Fruit fly (Drosophila melanogaster): ENCODE measurements around the gene CG15812.

CG15812 gene

dm6 chr3L:3197464-3197863 lies 37.7 kb downstream of the CG15812 start, which contains the start of gene CG14966 (continued):
- TF ChIP-seq dm (GFP tag; optimal IDR thresholded peaks at IDR 0.05) (no peak), run (tag; optimal IDR thresholded peaks at IDR 0.05) (no peak), vvl (GFP tag; IDR thresholded peaks at IDR 0.05) (peak; percentile 40; the same call in 1 of the 2 replicates), Neu2 (GFP tag; optimal IDR thresholded peaks at IDR 0.05; ENCODE audit: borderline replicate concordance) (no peak), Ptx1 (GFP tag; IDR thresholded peaks at IDR 0.05) (peak; percentile 23; the same call in 1 of the 2 replicates), CG10366 (GFP tag; IDR thresholded peaks at IDR 0.05) (no peak), sim (GFP tag; IDR thresholded peaks at IDR 0.05) (no peak), CG10274 (GFP tag; optimal IDR thresholded peaks at IDR 0.05) (no peak), odd (GFP tag; optimal IDR thresholded peaks at IDR 0.05) (no peak), Fer2 (tag; optimal IDR thresholded peaks at IDR 0.05) (no peak), fd102C (GFP tag; optimal IDR thresholded peaks at IDR 0.05) (no peak), sd (tag; optimal IDR thresholded peaks at IDR 0.05) (peak; percentile 82), sc (optimal IDR thresholded peaks at IDR 0.05) (no peak), sc (GFP tag; optimal IDR thresholded peaks at IDR 0.05) (no peak), CG13894 (tag; optimal IDR thresholded peaks at IDR 0.05) (peak; percentile 58), Elba2 (GFP tag; optimal IDR thresholded peaks at IDR 0.05) (no peak), CG17186 (GFP tag; optimal IDR thresholded peaks at IDR 0.05) (no peak), CG15696 (tag; optimal IDR thresholded peaks at IDR 0.05) (no peak), sqz (GFP tag; optimal IDR thresholded peaks at IDR 0.05) (no peak), CG2129 (GFP tag; IDR thresholded peaks at IDR 0.05; ENCODE audit: partially characterized antibody) (peak; percentile 80), CG10462 (GFP tag; optimal IDR thresholded peaks at IDR 0.05) (no peak), CG1233 (GFP tag; optimal IDR thresholded peaks at IDR 0.05) (no peak), Myb (GFP tag; optimal IDR thresholded peaks at IDR 0.05) (peak; percentile 95), CG12155 (GFP tag; optimal IDR thresholded peaks at IDR 0.05) (peak; percentile 32), CG8089 (GFP tag; optimal IDR thresholded peaks at IDR 0.05) (no peak), CG14860 (GFP tag; IDR thresholded peaks at IDR 0.05; ENCODE audit: partially characterized antibody) (peak; percentile 73), kni (GFP tag; optimal IDR thresholded peaks at IDR 0.05) (peak; percentile 20), CG15269 (tag; optimal IDR thresholded peaks at IDR 0.05) (peak; percentile 12), Sox102F (GFP tag; optimal IDR thresholded peaks at IDR 0.05) (no peak), abd-A (tag; optimal IDR thresholded peaks at IDR 0.05) (no peak), CG17612 (GFP tag; IDR thresholded peaks at IDR 0.05) (no peak), CG17802 (tag; optimal IDR thresholded peaks at IDR 0.05) (no peak), slou (GFP tag; optimal IDR thresholded peaks at IDR 0.05) (no peak), dmrt99B (tag; optimal IDR thresholded peaks at IDR 0.05) (no peak), h (optimal IDR thresholded peaks at IDR 0.05) (no peak), CG2120 (GFP tag; optimal IDR thresholded peaks at IDR 0.05) (peak; percentile 66), ttk (GFP tag; IDR thresholded peaks at IDR 0.05) (peak; percentile 11; the same call in 1 of the 2 replicates), CG9797 (GFP tag; optimal IDR thresholded peaks at IDR 0.05) (peak; percentile 35), exex (tag; optimal IDR thresholded peaks at IDR 0.05) (peak; percentile 2), inv (GFP tag; IDR thresholded peaks at IDR 0.05; ENCODE audit: partially characterized antibody) (peak; percentile 78), CG16779 (GFP tag; IDR thresholded peaks at IDR 0.05) (no peak), CG14710 (tag; optimal IDR thresholded peaks at IDR 0.05) (peak; percentile 57), HLH54F (GFP tag; optimal IDR thresholded peaks at IDR 0.05) (peak; percentile 42), CG3726 (GFP tag; IDR thresholded peaks at IDR 0.05) (no peak), CG7963 (GFP tag; IDR thresholded peaks at IDR 0.05; ENCODE audit: partially characterized antibody) (peak; percentile 76; the same call in 2 of the 3 replicates), CG2199 (GFP tag; IDR thresholded peaks at IDR 0.05) (peak; percentile 22; the same call in 2 of the 3 replicates), CG12769 (tag; optimal IDR thresholded peaks at IDR 0.05) (peak; percentile 44), Rfx (GFP tag; IDR thresholded peaks at IDR 0.05) (peak; percentile 73), Deaf1 (tag; optimal IDR thresholded peaks at IDR 0.05) (peak; percentile 0), CG33213 (GFP tag; optimal IDR thresholded peaks at IDR 0.05) (peak; percentile 30), Hand (GFP tag; optimal IDR thresholded peaks at IDR 0.05) (no peak)
